Fruit fly (Drosophila melanogaster) whole organism, wandering third instar larva: ENCODE data around the gene CG6661.
A peak's percentile ranks its signal among the peaks of the same experiment; 100 is the strongest.

Source experiments
- Abd-B ChIP-seq: fragments of >200 bp; optimal IDR thresholded peaks from 2 replicates; lab custom pipeline; 2017; ENCODE audit warnings: missing biosample characterization, missing genetic modification characterization
- CG32264 ChIP-seq: fragments of 200-800 bp; sonication (Bioruptor generic); optimal IDR thresholded peaks from 2 replicates; lab custom pipeline; 2016; ENCODE audit warnings: missing biosample characterization, missing genetic modification characterization
- CG9705 ChIP-seq: fragments of 200-800 bp; sonication (Bioruptor generic); optimal IDR thresholded peaks from 2 replicates; lab custom pipeline; 2018; ENCODE audit warnings: missing biosample characterization, mild to moderate bottlenecking, missing genetic modification characterization
- CrebA ChIP-seq: fragments of 200-800 bp; sonication (Bioruptor generic); optimal IDR thresholded peaks from 2 replicates; lab custom pipeline; 2016; ENCODE audit warnings: missing biosample characterization, mild to moderate bottlenecking, missing genetic modification characterization, borderline replicate concordance
- Dfd ChIP-seq: fragments of >200 bp; optimal IDR thresholded peaks from 2 replicates; lab custom pipeline; 2017; ENCODE audit warnings: missing biosample characterization, missing genetic modification characterization
- Dif ChIP-seq: fragments of 200-275, 200-300 bp; sonication (Bioruptor generic); optimal IDR thresholded peaks from 2 replicates; lab custom pipeline; 2018; ENCODE audit warnings: missing biosample characterization, missing genetic modification characterization; ENCODE audit not compliant: partially characterized antibody
- GATAd ChIP-seq: sonication (Bioruptor generic); optimal IDR thresholded peaks from 2 replicates; lab custom pipeline; 2016; ENCODE audit warnings: missing biosample characterization, missing genetic modification characterization
- HLH106 ChIP-seq: fragments of 200-800 bp; optimal IDR thresholded peaks from 3 replicates; lab custom pipeline; 2019; ENCODE audit warnings: missing biosample characterization, mild to moderate bottlenecking, missing genetic modification characterization, moderate library complexity
- Hnf4 ChIP-seq: fragments of 200-800 bp; sonication (Bioruptor generic); optimal IDR thresholded peaks from 2 replicates; lab custom pipeline; 2016; ENCODE audit warnings: missing biosample characterization, mild to moderate bottlenecking, missing genetic modification characterization
- Hr78 ChIP-seq: fragments of >200 bp; optimal IDR thresholded peaks from 2 replicates; lab custom pipeline; 2017; ENCODE audit warnings: missing biosample characterization, missing genetic modification characterization
- Hr83 ChIP-seq: fragments of 200-300 bp; sonication (Bioruptor generic); optimal IDR thresholded peaks from 2 replicates; lab custom pipeline; 2016; ENCODE audit warnings: missing biosample characterization, mild to moderate bottlenecking, missing genetic modification characterization, moderate library complexity; ENCODE audit not compliant: poor library complexity, severe bottlenecking
- Jra ChIP-seq: sonication (Bioruptor generic); optimal IDR thresholded peaks from 2 replicates; lab custom pipeline; 2016; ENCODE audit warnings: missing biosample characterization, missing genetic modification characterization
- Mio ChIP-seq: sonication (Bioruptor generic); optimal IDR thresholded peaks from 2 replicates; lab custom pipeline; 2016; ENCODE audit warnings: missing biosample characterization, missing genetic modification characterization
- Myc ChIP-seq: fragments of >200 bp; optimal IDR thresholded peaks from 2 replicates; lab custom pipeline; 2017
- N ChIP-seq: fragments of >200 bp; optimal IDR thresholded peaks from 2 replicates; lab custom pipeline; 2018; ENCODE audit warnings: missing biosample characterization, missing external identifiers, missing genetic modification characterization
- OdsH ChIP-seq: fragments of 200-800 bp; sonication (Bioruptor generic); optimal IDR thresholded peaks from 2 replicates; lab custom pipeline; 2016; ENCODE audit warnings: missing biosample characterization, mild to moderate bottlenecking, missing genetic modification characterization
- Rel ChIP-seq, 2 experiments: fragments of 200-800 bp; sonication (Bioruptor generic) in 1 of 2; optimal IDR thresholded peaks; 2 replicates in 1 of 2; 3 replicates in 1 of 2; lab custom pipeline; 2016 to 2019; ENCODE audit warnings: mild to moderate bottlenecking in 2 of 2, missing biosample characterization in 2 of 2, missing genetic modification characterization in 2 of 2, moderate library complexity in 1 of 2
- Sp1 ChIP-seq: fragments of 200-800 bp; sonication (Bioruptor generic); optimal IDR thresholded peaks from 3 replicates; lab custom pipeline; 2019; ENCODE audit warnings: missing biosample characterization, mild to moderate bottlenecking, missing genetic modification characterization, moderate library complexity
- Vsx2 ChIP-seq: fragments of 200-300, 225-300 bp; sonication (Bioruptor generic); optimal IDR thresholded peaks from 2 replicates; lab custom pipeline; 2018; ENCODE audit warnings: missing biosample characterization, missing genetic modification characterization; ENCODE audit not compliant: partially characterized antibody
- br ChIP-seq: fragments of 200-800 bp; sonication (Bioruptor generic); optimal IDR thresholded peaks from 2 replicates; lab custom pipeline; 2016; ENCODE audit warnings: missing biosample characterization, missing genetic modification characterization
- brk ChIP-seq: fragments of 200-800 bp; sonication (Bioruptor generic); optimal IDR thresholded peaks from 2 replicates; lab custom pipeline; 2016; ENCODE audit warnings: missing biosample characterization, mild to moderate bottlenecking, missing genetic modification characterization
- dl ChIP-seq, 2 experiments: fragments of 175-275, 200-275 bp in 1 of 2; fragments of 200-275 bp in 1 of 2; sonication (Bioruptor generic); optimal IDR thresholded peaks; lab custom pipeline; 2018; ENCODE audit warnings: mild to moderate bottlenecking in 2 of 2, missing biosample characterization in 2 of 2, missing genetic modification characterization in 2 of 2, moderate library complexity in 2 of 2; ENCODE audit not compliant: partially characterized antibody in 2 of 2, insufficient read depth in 1 of 2
- dmrt93B ChIP-seq: fragments of 200-800 bp; sonication (Bioruptor generic); optimal IDR thresholded peaks from 2 replicates; lab custom pipeline; 2018; ENCODE audit warnings: missing biosample characterization, mild to moderate bottlenecking, missing genetic modification characterization
- dsf ChIP-seq: sonication (Bioruptor generic); optimal IDR thresholded peaks from 2 replicates; lab custom pipeline; 2016; ENCODE audit warnings: missing biosample characterization, missing genetic modification characterization, borderline replicate concordance
- ey ChIP-seq: fragments of 200-800 bp; sonication (Bioruptor generic); optimal IDR thresholded peaks from 2 replicates; lab custom pipeline; 2016; ENCODE audit warnings: missing biosample characterization, missing genetic modification characterization
- foxo ChIP-seq, 2 experiments: fragments of 200-800 bp; sonication (Bioruptor generic); optimal IDR thresholded peaks; 2 replicates in 1 of 2; 3 replicates in 1 of 2; lab custom pipeline; 2016 to 2017; ENCODE audit warnings: missing biosample characterization in 2 of 2, missing genetic modification characterization in 2 of 2
- fru ChIP-seq: fragments of 200-800 bp; sonication (Bioruptor generic); optimal IDR thresholded peaks from 3 replicates; lab custom pipeline; 2016; ENCODE audit warnings: missing biosample characterization, mild to moderate bottlenecking, missing genetic modification characterization
- h ChIP-seq: fragments of 200-800 bp; sonication (Bioruptor generic); optimal IDR thresholded peaks from 3 replicates; lab custom pipeline; 2016; ENCODE audit warnings: missing biosample characterization, mild to moderate bottlenecking, missing genetic modification characterization
- jim ChIP-seq: fragments of 175-275, 200-325 bp; sonication (Bioruptor generic); optimal IDR thresholded peaks from 2 replicates; lab custom pipeline; 2016; ENCODE audit warnings: missing biosample characterization, mild to moderate bottlenecking, missing genetic modification characterization
- lola ChIP-seq: fragments of >200 bp; optimal IDR thresholded peaks from 2 replicates; lab custom pipeline; 2017; ENCODE audit warnings: missing biosample characterization, missing genetic modification characterization
- pan ChIP-seq: fragments of >200 bp; optimal IDR thresholded peaks from 2 replicates; lab custom pipeline; 2017
- psq ChIP-seq: fragments of 200-800 bp; sonication (Bioruptor generic); optimal IDR thresholded peaks from 3 replicates; lab custom pipeline; 2017; ENCODE audit warnings: missing biosample characterization, mild to moderate bottlenecking, missing genetic modification characterization, moderate library complexity
- rgr ChIP-seq: fragments of 200-800 bp; sonication (Bioruptor generic); optimal IDR thresholded peaks from 3 replicates; lab custom pipeline; 2016; ENCODE audit warnings: missing biosample characterization, mild to moderate bottlenecking, missing genetic modification characterization
- sage ChIP-seq: fragments of 200-800 bp; sonication (Bioruptor generic); optimal IDR thresholded peaks from 2 replicates; lab custom pipeline; 2016; ENCODE audit warnings: missing biosample characterization, mild to moderate bottlenecking, missing genetic modification characterization
- sv ChIP-seq: fragments of 200-800 bp; sonication (Bioruptor generic); optimal IDR thresholded peaks from 3 replicates; lab custom pipeline; 2016; ENCODE audit warnings: missing biosample characterization, missing genetic modification characterization
- tai ChIP-seq: sonication (Bioruptor generic); optimal IDR thresholded peaks from 2 replicates; lab custom pipeline; 2016; ENCODE audit warnings: missing biosample characterization, missing genetic modification characterization
- usp ChIP-seq: fragments of >200 bp; optimal IDR thresholded peaks from 2 replicates; lab custom pipeline; 2017; ENCODE audit warnings: missing biosample characterization, missing genetic modification characterization
- woc ChIP-seq: sonication (Bioruptor generic); optimal IDR thresholded peaks from 2 replicates; lab custom pipeline; 2016; ENCODE audit warnings: missing biosample characterization, mild to moderate bottlenecking, missing genetic modification characterization

Gene CG6661

DNA sequence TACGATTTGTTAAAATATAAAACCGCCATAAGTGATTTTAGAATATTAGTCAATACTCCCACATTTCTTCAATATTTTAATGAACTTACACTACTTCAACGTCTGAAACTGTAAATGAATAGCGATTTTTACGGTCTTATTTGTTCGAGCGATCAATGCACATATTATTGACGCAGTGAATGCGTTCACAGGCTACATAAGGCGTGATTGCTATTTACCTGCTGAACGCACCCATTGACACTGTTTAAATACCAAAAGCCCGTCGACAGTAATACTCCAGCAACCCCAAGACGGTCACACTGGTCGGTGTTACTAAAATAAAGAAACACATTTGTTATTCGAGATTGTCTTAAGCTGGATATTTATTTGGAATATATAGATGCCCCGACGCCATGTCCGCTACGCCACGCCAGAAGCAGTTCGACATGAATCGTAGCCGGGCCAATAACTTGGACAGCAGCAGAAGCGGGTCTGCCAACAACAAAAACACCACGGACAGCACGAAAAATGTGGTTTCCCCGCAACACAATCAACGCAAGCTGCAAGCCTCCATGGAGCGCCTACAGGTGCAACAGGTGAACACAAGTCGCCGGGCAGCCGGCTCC is 16.5 kb downstream of the CG6661 start, which contains the start of gene CG6833 (continued):
- TF ChIP-seq rgr (peak; percentile 65), HLH106 (tag; lab: Kevin White, UChicago) (peak; percentile 74), OdsH (GFP tag; lab: Kevin White, UChicago) (peak; percentile 22), Rel (GFP tag; optimal IDR thresholded peaks at IDR 0.05; lab: Kevin White, UChicago) (no peak), Rel (tag; optimal IDR thresholded peaks at IDR 0.05; lab: Kevin White, UChicago) (peak; percentile 99), fru (GFP tag; lab: Kevin White, UChicago) (peak; percentile 61), Hnf4 (GFP tag; lab: Kevin White, UChicago) (no peak), jim (GFP tag; lab: Kevin White, UChicago) (peak; percentile 9)

DNA sequence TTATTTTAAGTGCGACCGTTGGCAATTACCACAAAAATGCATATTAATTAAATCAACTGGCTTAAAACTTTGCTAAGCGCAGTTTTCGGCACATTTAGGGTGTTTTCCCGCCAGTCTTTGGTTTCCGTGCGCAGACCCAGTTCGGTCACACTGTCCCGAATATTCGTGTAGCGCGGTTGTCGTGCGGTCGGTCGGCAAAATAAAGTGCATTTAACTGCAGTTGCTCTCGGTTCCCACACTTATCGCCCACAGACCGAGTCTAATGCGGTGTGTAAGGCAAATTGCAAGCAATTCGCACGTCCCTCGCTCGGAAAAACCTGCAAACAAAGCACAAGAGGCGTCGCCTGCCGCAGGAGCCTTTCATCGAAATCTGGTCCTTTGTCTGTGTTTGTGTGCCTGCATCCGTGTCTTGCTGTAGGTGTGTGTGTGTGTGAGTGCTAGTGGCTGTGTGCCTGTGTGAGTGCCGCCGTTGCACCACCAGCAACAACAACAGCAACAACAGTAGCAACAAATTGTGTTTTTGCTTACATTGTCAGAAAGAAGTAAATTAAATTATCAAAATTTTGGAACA is 18.6 kb downstream of the CG6661 start, which contains the start of the genes CG13484 and Frl:
Gene CG13484 (minus strand): TSS at position 7 of the 571 bp plus-strand sequence.
Gene Frl (plus strand): TSS at position 143 of the 571 bp plus-strand sequence.
- TF ChIP-seq jim (GFP tag; lab: Kevin White, UChicago) (peak; percentile 15), psq (GFP tag; lab: Kevin White, UChicago) (peak; percentile 32), Myc (lab: Kevin White, UChicago) (no peak), brk (GFP tag; lab: Kevin White, UChicago) (no peak), usp (no peak), N (GFP tag; lab: Kevin White, UChicago) (peak; percentile 17), pan (no peak), ey (GFP tag; lab: Kevin White, UChicago) (no peak), Sp1 (GFP tag; lab: Kevin White, UChicago) (peak; percentile 59), Dif (GFP tag; lab: Kevin White, UChicago) (peak; percentile 15), dl (GFP tag; optimal IDR thresholded peaks at IDR 0.05; lab: Kevin White, UChicago; ENCODE audit: insufficient read depth in 1 of 2, partially characterized antibody in 2 of 2) (no peak), Jra (GFP tag; lab: Kevin White, UChicago) (no peak), Vsx2 (GFP tag; lab: Kevin White, UChicago) (no peak), br (no peak), tai (GFP tag; lab: Kevin White, UChicago) (no peak), OdsH (GFP tag; lab: Kevin White, UChicago) (peak; percentile 8), Dfd (no peak), CG32264 (no peak), HLH106 (tag; lab: Kevin White, UChicago) (peak; percentile 45), Hr83 (GFP tag; lab: Kevin White, UChicago) (peak; percentile 44), GATAd (no peak), CG9705 (peak; percentile 16), Rel (GFP tag; optimal IDR thresholded peaks at IDR 0.05; lab: Kevin White, UChicago) (no peak), Rel (tag; optimal IDR thresholded peaks at IDR 0.05; lab: Kevin White, UChicago) (peak; percentile 88), foxo (GFP tag; optimal IDR thresholded peaks at IDR 0.05; lab: Kevin White, UChicago) (no peak), dsf (GFP tag; lab: Kevin White, UChicago) (no peak), sage (GFP tag; lab: Kevin White, UChicago) (no peak), Abd-B (GFP tag; lab: Kevin White, UChicago) (no peak), woc (GFP tag; lab: Kevin White, UChicago) (no peak), sv (GFP tag; lab: Kevin White, UChicago) (no peak), lola (GFP tag; lab: Kevin White, UChicago) (no peak), Hnf4 (GFP tag; lab: Kevin White, UChicago) (no peak), Mio (GFP tag; lab: Kevin White, UChicago) (no peak), h (peak; percentile 43), CrebA (GFP tag; lab: Kevin White, UChicago) (no peak), fru (GFP tag; lab: Kevin White, UChicago) (peak; percentile 52), Hr78 (GFP tag; lab: Kevin White, UChicago) (no peak), rgr (peak; percentile 50), dmrt93B (GFP tag; lab: Kevin White, UChicago) (no peak)
